Fruit fly (Drosophila melanogaster): ENCODE data around the gene Pex23.
A peak's percentile ranks its signal among the peaks of the same experiment; 100 is the strongest.

The Pex23 gene

dm6 chr3L:20296797-20297196, 5.1 kb downstream of the Pex23 start, which contains the start of gene FRG1 (continued):
- TF ChIP-seq ttk (GFP tag; IDR thresholded peaks at IDR 0.05): no peak
- no peak for TF ChIP-seq CG17328 (GFP tag; IDR thresholded peaks at IDR 0.05)
- peak; percentile 48 for TF ChIP-seq CG30020 (tag; optimal IDR thresholded peaks at IDR 0.05)
- no peak for TF ChIP-seq D19A (tag; optimal IDR thresholded peaks at IDR 0.05)
- TF ChIP-seq dati (GFP tag; IDR thresholded peaks at IDR 0.05): no peak
- no peak for TF ChIP-seq ATbp (GFP tag; optimal IDR thresholded peaks at IDR 0.05)
- no peak for TF ChIP-seq CrebB (tag; optimal IDR thresholded peaks at IDR 0.05)
- no peak for TF ChIP-seq CG11093 (GFP tag; IDR thresholded peaks at IDR 0.05)
- TF ChIP-seq CG14710 (tag; optimal IDR thresholded peaks at IDR 0.05): peak; percentile 38
- no peak for TF ChIP-seq CG12744 (GFP tag; optimal IDR thresholded peaks at IDR 0.05)
- TF ChIP-seq CG3995 (GFP tag; optimal IDR thresholded peaks at IDR 0.05): no peak
- no peak for TF ChIP-seq nom (GFP tag; optimal IDR thresholded peaks at IDR 0.05)
- TF ChIP-seq E2f2 (GFP tag; IDR thresholded peaks at IDR 0.05): peak; percentile 68
- TF ChIP-seq CG4424 (GFP tag; optimal IDR thresholded peaks at IDR 0.05): no peak
- TF ChIP-seq repo (GFP tag; optimal IDR thresholded peaks at IDR 0.05): no peak
- no peak for TF ChIP-seq klu (GFP tag; IDR thresholded peaks at IDR 0.05)
- no peak for TF ChIP-seq CG4730 (GFP tag; IDR thresholded peaks at IDR 0.05)
- no peak for TF ChIP-seq CG10543 (GFP tag; optimal IDR thresholded peaks at IDR 0.05)
- no peak for TF ChIP-seq gsb (GFP tag; IDR thresholded peaks at IDR 0.05)
- TF ChIP-seq CG11085 (GFP tag; IDR thresholded peaks at IDR 0.05): no peak

dm6 chr3L:20295095-20295494, 6.8 kb downstream of the Pex23 start, which contains the start of gene gogo:
Gene gogo, minus strand, starts transcription at chr3L:20295133.
- TF ChIP-seq CG16813 (GFP tag; IDR thresholded peaks at IDR 0.05; ENCODE audit: partially characterized antibody): no peak
- TF ChIP-seq CG18599 (GFP tag; optimal IDR thresholded peaks at IDR 0.05): no peak
- TF ChIP-seq Doc3 (GFP tag; IDR thresholded peaks at IDR 0.05; ENCODE audit: partially characterized antibody): 0 out of 3 replicates have a peak, but pooled peaks have one; percentile 28
- TF ChIP-seq stwl (tag; optimal IDR thresholded peaks at IDR 0.05): no peak
- TF ChIP-seq seq (GFP tag; IDR thresholded peaks at IDR 0.05): peak; percentile 70; the same call in 1 of the 2 replicates
- TF ChIP-seq CG3163 (GFP tag; optimal IDR thresholded peaks at IDR 0.05): peak; percentile 7
- 0 out of 2 replicates have a peak, but pooled peaks have one; percentile 22 for TF ChIP-seq chm (GFP tag; IDR thresholded peaks at IDR 0.05)
- no peak for TF ChIP-seq Scr (GFP tag; IDR thresholded peaks at IDR 0.05; ENCODE audit: partially characterized antibody)
- 0 out of 3 replicates have a peak, but pooled peaks have one; percentile 27 for TF ChIP-seq CG7963 (GFP tag; IDR thresholded peaks at IDR 0.05; ENCODE audit: partially characterized antibody)
- TF ChIP-seq CG4820 (GFP tag; optimal IDR thresholded peaks at IDR 0.05): no peak
- TF ChIP-seq CG4282 (GFP tag; optimal IDR thresholded peaks at IDR 0.05): no peak
- TF ChIP-seq gt (GFP tag; IDR thresholded peaks at IDR 0.05): no peak
- TF ChIP-seq Drgx (GFP tag; IDR thresholded peaks at IDR 0.05): no peak
- no peak for TF ChIP-seq CG9727 (GFP tag; optimal IDR thresholded peaks at IDR 0.05)
- peak; percentile 53 for TF ChIP-seq Ets65A (GFP tag)
- TF ChIP-seq CG15479 (GFP tag; optimal IDR thresholded peaks at IDR 0.05): no peak
- no peak for TF ChIP-seq twi (tag; optimal IDR thresholded peaks at IDR 0.05)
- no peak for TF ChIP-seq CG3726 (GFP tag; IDR thresholded peaks at IDR 0.05)
- TF ChIP-seq CG31365 (tag; optimal IDR thresholded peaks at IDR 0.05): no peak
- TF ChIP-seq chinmo (GFP tag; IDR thresholded peaks at IDR 0.05; ENCODE audit: partially characterized antibody): 0 out of 4 replicates have a peak, but pooled peaks have one; percentile 74
- peak; percentile 7 for TF ChIP-seq zen (tag; optimal IDR thresholded peaks at IDR 0.05)
- no peak for TF ChIP-seq CG14860 (GFP tag; IDR thresholded peaks at IDR 0.05; ENCODE audit: partially characterized antibody)
- TF ChIP-seq trh (GFP tag; optimal IDR thresholded peaks at IDR 0.05): no peak
- TF ChIP-seq Aef1 (GFP tag; IDR thresholded peaks at IDR 0.05): no peak
- TF ChIP-seq tio (GFP tag; optimal IDR thresholded peaks at IDR 0.05): no peak
- TF ChIP-seq jing (GFP tag; optimal IDR thresholded peaks at IDR 0.05): no peak
- no peak for TF ChIP-seq CG8765 (GFP tag; IDR thresholded peaks at IDR 0.05)
- TF ChIP-seq sug (tag; optimal IDR thresholded peaks at IDR 0.05): no peak
- TF ChIP-seq crol (GFP tag; IDR thresholded peaks at IDR 0.05): peak; percentile 57; the same call in 1 of the 2 replicates
- peak; percentile 10 for TF ChIP-seq nerfin-1 (tag; optimal IDR thresholded peaks at IDR 0.05)
- no peak for TF ChIP-seq lov (optimal IDR thresholded peaks at IDR 0.05)
- no peak for TF ChIP-seq lov (GFP tag; IDR thresholded peaks at IDR 0.05)
